Worm (Caenorhabditis elegans) whole organism, early embryonic: ENCODE results near the gene ubxn-4.

Source experiments
- ceh-13 ChIP-seq: fragments of 200-800 bp; sonication (Bioruptor generic); optimal IDR thresholded peaks from 2 replicates; lab custom pipeline; 2018; ENCODE audit warnings: mild to moderate bottlenecking, missing genetic modification characterization, missing compliant biosample characterization
- flt-1 ChIP-seq: fragments of 200-800 bp; sonication (Bioruptor generic); IDR thresholded peaks from 2 replicates; pipeline ENCODE4 v1.3.6; 2022; ENCODE audit warnings: missing genetic modification characterization, missing compliant biosample characterization
- scrt-1 ChIP-seq: fragments of 200-800 bp; sonication (Bioruptor generic); IDR thresholded peaks from 2 replicates; pipeline ENCODE4 v1.3.6; 2022; ENCODE audit warnings: missing genetic modification characterization, missing compliant biosample characterization
- tra-4 ChIP-seq: sonication (generic microtip); optimal IDR thresholded peaks from 2 replicates; lab custom pipeline; 2017; ENCODE audit warnings: missing genetic modification characterization, missing compliant biosample characterization

DNA sequence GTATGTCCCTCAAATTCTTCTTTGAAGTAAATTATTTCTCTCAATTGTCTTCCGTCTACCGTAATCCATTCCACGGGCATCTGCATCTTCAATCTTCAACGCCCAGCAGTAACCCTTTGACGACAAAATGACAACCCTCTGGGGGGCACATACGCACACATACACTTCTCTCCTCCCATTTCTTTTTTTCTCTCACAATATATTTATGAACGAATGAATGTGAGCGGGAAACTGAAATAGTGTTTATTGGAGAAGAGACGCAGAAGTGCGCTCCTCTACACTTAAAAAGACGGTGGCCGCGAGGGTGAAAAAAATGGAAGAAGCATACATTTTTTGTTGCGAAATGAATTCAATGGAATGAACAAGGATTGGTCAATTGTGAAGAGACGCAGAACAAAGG lies 6.6 kb upstream of the ubxn-4 start:
- TF ChIP-seq flt-1 (GFP tag; lab: Robert Waterston, UW) (no peak), tra-4 (tag; lab: Kevin White, UChicago) (no peak), scrt-1 (GFP tag; lab: Robert Waterston, UW) (no peak), ceh-13 (no peak)
